Fruit fly (Drosophila melanogaster): Measurements from ENCODE around the gene aurA.

aurA gene

dm6 chr3R:11967262-11968029 lies 4.5 kb downstream of the aurA start, which contains the start of the genes CG12213 and GC1 (continued):
- TF ChIP-seq CoRest (tag; optimal IDR thresholded peaks at IDR 0.05) (peak; percentile 63), Deaf1 (tag; optimal IDR thresholded peaks at IDR 0.05) (peak; percentile 9), pros (GFP tag; optimal IDR thresholded peaks at IDR 0.05) (no peak), CG8359 (GFP tag; optimal IDR thresholded peaks at IDR 0.05; ENCODE audit: borderline replicate concordance) (no peak), CG13287 (GFP tag; IDR thresholded peaks at IDR 0.05; ENCODE audit: partially characterized antibody) (peak; percentile 99), Fer1 (GFP tag; optimal IDR thresholded peaks at IDR 0.05) (no peak), CG4617 (GFP tag; optimal IDR thresholded peaks at IDR 0.05; ENCODE audit: borderline replicate concordance) (peak; percentile 65), kni (GFP tag; optimal IDR thresholded peaks at IDR 0.05) (no peak), CHES-1-like (GFP tag; optimal IDR thresholded peaks at IDR 0.05) (peak; percentile 53), luna (GFP tag; optimal IDR thresholded peaks at IDR 0.05) (no peak), Dfd (GFP tag; optimal IDR thresholded peaks at IDR 0.05) (no peak), CG31365 (tag; optimal IDR thresholded peaks at IDR 0.05) (no peak), CG4854 (GFP tag; optimal IDR thresholded peaks at IDR 0.05) (peak; percentile 45), sr (GFP tag; IDR thresholded peaks at IDR 0.05) (no peak), Bdp1 (GFP tag; optimal IDR thresholded peaks at IDR 0.05) (no peak), jumu (GFP tag; optimal IDR thresholded peaks at IDR 0.05) (no peak), en (GFP tag; optimal IDR thresholded peaks at IDR 0.05) (no peak), CG4820 (GFP tag; optimal IDR thresholded peaks at IDR 0.05) (no peak), CG8089 (GFP tag; optimal IDR thresholded peaks at IDR 0.05) (no peak), dm (GFP tag; optimal IDR thresholded peaks at IDR 0.05) (no peak), lola (GFP tag; optimal IDR thresholded peaks at IDR 0.05) (peak in 1 of 3 experiments; percentile 44), CG15479 (GFP tag; optimal IDR thresholded peaks at IDR 0.05) (no peak), Dip3 (GFP tag; optimal IDR thresholded peaks at IDR 0.05) (no peak), CG17612 (GFP tag; IDR thresholded peaks at IDR 0.05) (no peak), pnt (GFP tag; optimal IDR thresholded peaks at IDR 0.05) (no peak), zfh2 (GFP tag; optimal IDR thresholded peaks at IDR 0.05) (peak; percentile 16), mirr (GFP tag; optimal IDR thresholded peaks at IDR 0.05) (no peak), wor (GFP tag; IDR thresholded peaks at IDR 0.05) (no peak), ci (GFP tag; IDR thresholded peaks at IDR 0.05) (no peak), ash1 (GFP tag; optimal IDR thresholded peaks at IDR 0.05) (no peak), CG2889 (GFP tag; IDR thresholded peaks at IDR 0.05) (no peak), Nf-YA (GFP tag; IDR thresholded peaks at IDR 0.05) (no peak), Sin3A (optimal IDR thresholded peaks at IDR 0.05) (peak; percentile 86), Atf6 (GFP tag; IDR thresholded peaks at IDR 0.05) (no peak), Sox102F (GFP tag; optimal IDR thresholded peaks at IDR 0.05) (no peak), gsb-n (tag; optimal IDR thresholded peaks at IDR 0.05) (peak; percentile 34), CG34422 (GFP tag; IDR thresholded peaks at IDR 0.05) (0 out of 3 replicates have a peak, but pooled peaks have one; percentile 12), CG8290 (GFP tag; optimal IDR thresholded peaks at IDR 0.05) (peak; percentile 83), CG8290 (tag; optimal IDR thresholded peaks at IDR 0.05) (peak; percentile 32 to 64), caup (GFP tag; optimal IDR thresholded peaks at IDR 0.05; ENCODE audit: severe bottlenecking) (no peak), sisA (GFP tag; IDR thresholded peaks at IDR 0.05) (no peak), CG1602 (GFP tag; optimal IDR thresholded peaks at IDR 0.05) (no peak), gce (GFP tag; IDR thresholded peaks at IDR 0.05) (no peak), CG32772 (GFP tag; IDR thresholded peaks at IDR 0.05) (no peak), CG10979 (tag; optimal IDR thresholded peaks at IDR 0.05) (no peak), CG34376 (GFP tag; optimal IDR thresholded peaks at IDR 0.05) (no peak), bsh (GFP tag; optimal IDR thresholded peaks at IDR 0.05) (no peak), CG15011 (GFP tag; optimal IDR thresholded peaks at IDR 0.05) (no peak), yki (optimal IDR thresholded peaks at IDR 0.05) (no peak), Dll (GFP tag; IDR thresholded peaks at IDR 0.05; ENCODE audit: partially characterized antibody) (peak; percentile 99), dmrt11E (tag; optimal IDR thresholded peaks at IDR 0.05) (peak; percentile 8)
